Worm (Caenorhabditis elegans): Measurements from ENCODE around the gene Y66D12A.30.

DNA sequence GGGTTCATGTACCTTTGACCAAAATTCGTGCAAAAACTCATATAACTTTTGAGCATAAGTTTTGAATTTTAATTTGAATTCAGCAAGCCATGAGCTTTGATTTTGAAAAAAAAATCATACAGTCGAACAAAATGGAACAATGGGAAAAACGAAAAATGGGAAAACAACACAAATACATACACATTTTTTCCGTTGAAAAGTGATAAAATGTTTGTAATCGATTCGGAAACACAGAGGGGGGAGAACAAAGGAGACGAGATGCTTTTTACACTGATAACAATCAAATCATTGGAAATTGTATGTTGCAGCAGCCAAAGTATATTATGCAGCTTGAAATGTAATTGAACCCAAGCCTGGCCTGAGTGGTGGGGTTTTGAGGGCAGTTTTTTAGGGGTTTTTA, 21.4 kb downstream of the Y66D12A.30 start:
- TF ChIP-seq ztf-29 (GFP tag; IDR thresholded peaks at IDR 0.05): no peak
- no peak for TF ChIP-seq flt-1 (GFP tag; IDR thresholded peaks at IDR 0.05)
- no peak for TF ChIP-seq cog-1 (tag; optimal IDR thresholded peaks at IDR 0.05)
- no peak for TF ChIP-seq klf-2 (GFP tag; conservative IDR thresholded peaks at IDR 0.05)
